Worm (Caenorhabditis elegans): ENCODE results near the gene dpy-30.

The dpy-30 gene

ce11 chrV:12190943-12191569 lies at the start of gene dpy-30:
Gene dpy-30, plus strand, starts transcription at chrV:12191519.
- TF ChIP-seq nhr-2 (tag; optimal IDR thresholded peaks at IDR 0.05): no peak
- no peak for TF ChIP-seq ztf-11 (tag; optimal IDR thresholded peaks at IDR 0.05)
- TF ChIP-seq unc-62 (GFP tag; optimal IDR thresholded peaks at IDR 0.05): no peak
- no peak for TF ChIP-seq nhr-12 (tag; optimal IDR thresholded peaks at IDR 0.05)
- peak; percentile 52 for TF ChIP-seq lin-13 (tag; optimal IDR thresholded peaks at IDR 0.05)
- no peak for TF ChIP-seq ceh-43 (GFP tag; optimal IDR thresholded peaks at IDR 0.05)
- TF ChIP-seq unc-120 (tag; optimal IDR thresholded peaks at IDR 0.05; ENCODE audit: poor library complexity, severe bottlenecking): no peak
- TF ChIP-seq snpc-4 (tag; optimal IDR thresholded peaks at IDR 0.05): no peak
- peak; percentile 74 for TF ChIP-seq ceh-39 (tag; optimal IDR thresholded peaks at IDR 0.05)
- TF ChIP-seq ham-2 (GFP tag; optimal IDR thresholded peaks at IDR 0.05): no peak
- no peak for TF ChIP-seq mab-5 (tag; optimal IDR thresholded peaks at IDR 0.05)
- TF ChIP-seq unc-39 (tag; optimal IDR thresholded peaks at IDR 0.05): no peak
- TF ChIP-seq nhr-237 (tag; optimal IDR thresholded peaks at IDR 0.05): peak; percentile 35
- TF ChIP-seq drap-1 (GFP tag; optimal IDR thresholded peaks at IDR 0.05): no peak
- no peak for TF ChIP-seq tbx-8 (GFP tag; optimal IDR thresholded peaks at IDR 0.05)
- TF ChIP-seq blmp-1 (tag; optimal IDR thresholded peaks at IDR 0.05): no peak
- TF ChIP-seq sem-2 (GFP tag; optimal IDR thresholded peaks at IDR 0.05): no peak
- TF ChIP-seq mep-1 (tag; optimal IDR thresholded peaks at IDR 0.05): peak; percentile 42
- no peak for TF ChIP-seq hlh-1 (tag; optimal IDR thresholded peaks at IDR 0.05)
- TF ChIP-seq bed-3 (GFP tag; optimal IDR thresholded peaks at IDR 0.05): no peak
- TF ChIP-seq sptf-1 (tag; optimal IDR thresholded peaks at IDR 0.05): no peak
- no peak for TF ChIP-seq zip-8 (tag; optimal IDR thresholded peaks at IDR 0.05)
- TF ChIP-seq M03D4.4 (tag; optimal IDR thresholded peaks at IDR 0.05): no peak
- no peak for TF ChIP-seq cnd-1 (tag; optimal IDR thresholded peaks at IDR 0.05)
- TF ChIP-seq elt-1 (tag; optimal IDR thresholded peaks at IDR 0.05; ENCODE audit: borderline replicate concordance, insufficient read depth): no peak
- TF ChIP-seq lin-32 (GFP tag; optimal IDR thresholded peaks at IDR 0.05): no peak
- TF ChIP-seq ceh-83 (GFP tag; optimal IDR thresholded peaks at IDR 0.05): no peak
- TF ChIP-seq ces-1 (GFP tag; optimal IDR thresholded peaks at IDR 0.05): peak; percentile 55
- no peak for TF ChIP-seq elt-3 (tag; optimal IDR thresholded peaks at IDR 0.05)
- no peak for TF ChIP-seq mls-2 (tag; optimal IDR thresholded peaks at IDR 0.05)
- TF ChIP-seq lsy-2 (tag; optimal IDR thresholded peaks at IDR 0.05): peak; percentile 95
- TF ChIP-seq flh-1 (GFP tag; optimal IDR thresholded peaks at IDR 0.05): no peak
- TF ChIP-seq nhr-28 (tag; optimal IDR thresholded peaks at IDR 0.05): no peak
- no peak for TF ChIP-seq nhr-76 (tag; optimal IDR thresholded peaks at IDR 0.05)
- peak; percentile 89 for TF ChIP-seq pha-4 (tag; optimal IDR thresholded peaks at IDR 0.05)

DNA sequence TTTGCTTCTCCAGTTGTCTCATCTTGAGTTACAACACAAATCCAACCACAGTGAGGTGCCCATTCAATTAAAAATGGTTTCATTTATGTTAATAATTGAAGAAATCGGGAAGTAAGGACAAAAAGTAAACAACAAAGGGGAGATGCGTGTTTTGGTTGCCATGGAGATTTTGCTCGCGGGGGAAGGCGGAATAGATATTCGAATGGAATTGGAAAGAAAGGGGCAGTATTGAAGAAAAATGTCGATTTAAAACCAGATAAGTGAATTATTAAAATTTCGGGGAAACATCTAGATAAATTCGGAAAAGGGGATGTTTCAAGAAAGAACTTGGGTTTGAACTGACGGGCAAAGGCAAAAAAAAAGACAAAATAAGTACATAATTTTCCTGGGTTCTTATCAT lies 40.7 kb upstream of the dpy-30 start, which contains the start of gene che-11:
TSS of gene che-11 (minus strand) at position 101 of the 400 bp plus-strand sequence.
- TF ChIP-seq unc-62 (GFP tag; optimal IDR thresholded peaks at IDR 0.05) (no peak), unc-120 (tag; optimal IDR thresholded peaks at IDR 0.05; ENCODE audit: poor library complexity, severe bottlenecking) (no peak), bed-3 (GFP tag; optimal IDR thresholded peaks at IDR 0.05) (no peak), tbx-8 (GFP tag; optimal IDR thresholded peaks at IDR 0.05) (no peak), mls-2 (tag; optimal IDR thresholded peaks at IDR 0.05) (no peak), ceh-43 (GFP tag; optimal IDR thresholded peaks at IDR 0.05) (no peak), nhr-237 (tag; optimal IDR thresholded peaks at IDR 0.05) (no peak), lsy-2 (tag; optimal IDR thresholded peaks at IDR 0.05) (no peak), ceh-83 (GFP tag; optimal IDR thresholded peaks at IDR 0.05) (no peak), flh-1 (GFP tag; optimal IDR thresholded peaks at IDR 0.05) (no peak), blmp-1 (tag; optimal IDR thresholded peaks at IDR 0.05) (no peak), unc-39 (tag; optimal IDR thresholded peaks at IDR 0.05) (no peak), pha-4 (tag; optimal IDR thresholded peaks at IDR 0.05) (no peak), mep-1 (tag; optimal IDR thresholded peaks at IDR 0.05) (no peak), sptf-1 (tag; optimal IDR thresholded peaks at IDR 0.05) (no peak), sem-2 (GFP tag; optimal IDR thresholded peaks at IDR 0.05) (no peak), zip-8 (tag; optimal IDR thresholded peaks at IDR 0.05) (no peak), ztf-11 (tag; optimal IDR thresholded peaks at IDR 0.05) (no peak)

DNA sequence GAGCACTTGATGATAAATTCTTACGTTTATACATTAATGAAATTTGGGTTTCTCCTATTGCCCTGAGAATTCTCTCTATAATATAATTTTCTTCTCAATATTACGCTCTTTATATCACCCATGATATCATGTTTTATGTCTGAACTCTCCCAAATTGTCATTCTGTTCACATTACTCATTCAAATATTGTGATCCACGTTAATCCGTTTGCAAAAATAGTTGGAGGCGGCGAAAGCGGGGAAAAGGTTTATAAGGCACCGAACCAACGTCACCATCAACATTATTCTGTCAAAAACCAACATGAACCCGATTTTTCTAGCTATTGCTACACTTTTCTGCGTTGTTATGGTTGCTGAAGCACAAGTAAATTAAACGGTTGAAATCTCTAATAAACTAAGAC lies 38.5 kb upstream of the dpy-30 start, which contains the start of gene C27A7.8:
TSS of gene C27A7.8 (plus strand) at position 301 of the 400 bp plus-strand sequence.
- TF ChIP-seq elt-3 (tag; optimal IDR thresholded peaks at IDR 0.05) (no peak), ceh-43 (GFP tag; optimal IDR thresholded peaks at IDR 0.05) (no peak), lsy-2 (tag; optimal IDR thresholded peaks at IDR 0.05) (no peak), mep-1 (tag; optimal IDR thresholded peaks at IDR 0.05) (no peak), ceh-83 (GFP tag; optimal IDR thresholded peaks at IDR 0.05) (no peak), mls-2 (tag; optimal IDR thresholded peaks at IDR 0.05) (no peak), hlh-1 (tag; optimal IDR thresholded peaks at IDR 0.05) (no peak), cnd-1 (tag; optimal IDR thresholded peaks at IDR 0.05) (no peak), M03D4.4 (tag; optimal IDR thresholded peaks at IDR 0.05) (no peak), nhr-28 (tag; optimal IDR thresholded peaks at IDR 0.05) (no peak), sptf-1 (tag; optimal IDR thresholded peaks at IDR 0.05) (no peak), elt-1 (tag; optimal IDR thresholded peaks at IDR 0.05; ENCODE audit: borderline replicate concordance, insufficient read depth) (no peak), lin-13 (tag; optimal IDR thresholded peaks at IDR 0.05) (no peak), snpc-4 (tag; optimal IDR thresholded peaks at IDR 0.05) (no peak)
